Worm (Caenorhabditis elegans): ENCODE results near the gene K02C4.5.

DNA sequence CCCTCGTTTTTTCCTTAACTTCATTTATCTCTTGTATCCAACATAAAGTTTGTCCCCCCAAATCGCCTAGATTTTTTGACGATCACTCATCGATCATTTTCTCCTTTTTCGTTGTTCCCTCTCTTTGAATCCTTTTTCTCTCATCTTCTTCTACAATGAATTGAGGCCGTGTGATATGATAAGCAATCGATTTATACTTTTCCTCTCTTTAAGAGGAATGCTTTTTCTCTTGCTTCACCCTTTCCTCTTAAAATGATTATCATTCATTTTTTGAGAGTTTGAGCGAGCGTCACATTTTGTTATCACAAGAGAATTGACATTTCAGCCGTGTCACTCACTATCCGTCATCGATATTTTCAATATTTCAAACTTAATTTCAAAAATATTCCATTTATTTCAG is at the start of gene K02C4.5:
- TF ChIP-seq ces-1 (GFP tag; optimal IDR thresholded peaks at IDR 0.05) = no peak
- no peak for TF ChIP-seq nhr-12 (tag; optimal IDR thresholded peaks at IDR 0.05)
- no peak for TF ChIP-seq lir-3 (tag; optimal IDR thresholded peaks at IDR 0.05; ENCODE audit: poor library complexity)
- no peak for TF ChIP-seq dsc-1 (tag; optimal IDR thresholded peaks at IDR 0.05)
- no peak for TF ChIP-seq ztf-11 (tag; optimal IDR thresholded peaks at IDR 0.05)
- TF ChIP-seq ztf-4 (tag; optimal IDR thresholded peaks at IDR 0.05) = no peak
- no peak for TF ChIP-seq egl-27 (tag; optimal IDR thresholded peaks at IDR 0.05)
